Worm (Caenorhabditis elegans) whole organism, L4 larva: ENCODE results near the gene M04G7.5.
A peak's percentile ranks its signal among the peaks of the same experiment; 100 is the strongest.

Experiments used
- Y105C5A.15 ChIP-seq: fragments of 200-800 bp; sonication (Bioruptor generic); IDR thresholded peaks from 2 replicates; pipeline ENCODE4 v1.3.6; 2022; ENCODE audit warnings: missing genetic modification characterization, missing compliant biosample characterization
- Y48G9A.11 ChIP-seq: fragments of 200-800 bp; sonication (Bioruptor generic); IDR thresholded peaks from 2 replicates; pipeline ENCODE4 v1.3.6; 2022; ENCODE audit warnings: missing genetic modification reagents, missing genetic modification characterization, missing compliant biosample characterization
- ZK337.2 ChIP-seq: fragments of 200-800 bp; sonication (Bioruptor generic); IDR thresholded peaks from 2 replicates; pipeline ENCODE4 v1.3.6; 2022; ENCODE audit warnings: missing genetic modification reagents, missing genetic modification characterization, missing compliant biosample characterization
- arid-1 ChIP-seq: fragments of 200-800 bp; sonication (Bioruptor generic); conservative IDR thresholded peaks from 2 replicates; pipeline ENCODE4 v1.3.6; 2022; ENCODE audit warnings: missing genetic modification reagents, missing genetic modification characterization, missing compliant biosample characterization
- attf-4 ChIP-seq: sonication (generic microtip); optimal IDR thresholded peaks from 3 replicates; lab custom pipeline; 2017; ENCODE audit warnings: missing biosample characterization, missing genetic modification characterization
- ceh-20 ChIP-seq: fragments of 200-800 bp; sonication (Bioruptor generic); IDR thresholded peaks from 2 replicates; pipeline ENCODE4 v1.3.6; 2022; ENCODE audit warnings: missing genetic modification reagents, missing genetic modification characterization, missing compliant biosample characterization
- ceh-28 ChIP-seq: fragments of 150-350 bp; optimal IDR thresholded peaks from 2 replicates; lab custom pipeline; 2014; ENCODE audit warnings: missing biosample characterization, missing genetic modification reagents, missing genetic modification characterization
- ceh-44 ChIP-seq: fragments of 200-800 bp; sonication (Bioruptor generic); IDR thresholded peaks from 2 replicates; pipeline ENCODE4 v1.3.6; 2022; ENCODE audit warnings: missing genetic modification reagents, missing genetic modification characterization, missing compliant biosample characterization
- ceh-82 ChIP-seq: sonication (generic microtip); optimal IDR thresholded peaks from 2 replicates; lab custom pipeline; 2017; ENCODE audit warnings: missing biosample characterization, missing genetic modification characterization
- cey-2 ChIP-seq: sonication (generic microtip); optimal IDR thresholded peaks from 3 replicates; lab custom pipeline; 2017; ENCODE audit warnings: missing genetic modification characterization, mild to moderate bottlenecking, missing compliant biosample characterization, antibody characterized with exemption, borderline replicate concordance; ENCODE audit not compliant: insufficient read depth
- ctbp-1 ChIP-seq: fragments of 200-800 bp; sonication (Bioruptor generic); IDR thresholded peaks from 2 replicates; pipeline ENCODE4 v1.3.6; 2022; ENCODE audit warnings: missing genetic modification reagents, missing genetic modification characterization, missing compliant biosample characterization
- daf-12 ChIP-seq: fragments of 150-350 bp; optimal IDR thresholded peaks from 2 replicates; lab custom pipeline; 2014; ENCODE audit warnings: missing biosample characterization, missing genetic modification reagents, missing genetic modification characterization
- daf-16 ChIP-seq, 3 experiments: sonication (generic microtip); optimal IDR thresholded peaks; 2 replicates each; lab custom pipeline; 2016 to 2017; ENCODE audit warnings: missing genetic modification characterization in 3 of 3, missing genetic modification reagents in 3 of 3, mild to moderate bottlenecking in 2 of 3, missing compliant biosample characterization in 2 of 3, missing biosample characterization in 1 of 3, moderate library complexity in 1 of 3
- dmd-6 ChIP-seq: fragments of 200-800 bp; sonication (Bioruptor generic); IDR thresholded peaks from 2 replicates; pipeline ENCODE4 v1.3.6; 2022; ENCODE audit warnings: missing genetic modification reagents, missing genetic modification characterization, missing compliant biosample characterization
- dmd-9 ChIP-seq: fragments of 200-800 bp; sonication (Bioruptor generic); IDR thresholded peaks from 2 replicates; pipeline ENCODE4 v1.3.6; 2022; ENCODE audit warnings: missing genetic modification reagents, missing genetic modification characterization, missing compliant biosample characterization
- egl-27 ChIP-seq: sonication (generic microtip); optimal IDR thresholded peaks from 3 replicates; lab custom pipeline; 2017; ENCODE audit warnings: missing biosample characterization, missing genetic modification reagents, missing genetic modification characterization
- fkh-10 ChIP-seq: fragments of 150-350 bp; optimal IDR thresholded peaks from 2 replicates; lab custom pipeline; 2014; ENCODE audit warnings: missing biosample characterization, missing genetic modification reagents, missing genetic modification characterization
- gei-8 ChIP-seq: fragments of 200-800 bp; sonication (Bioruptor generic); optimal IDR thresholded peaks from 2 replicates; lab custom pipeline; 2018; ENCODE audit warnings: mild to moderate bottlenecking, missing genetic modification characterization, missing compliant biosample characterization
- hlh-11 ChIP-seq: fragments of 200-800 bp; sonication (Bioruptor generic); optimal IDR thresholded peaks from 2 replicates; lab custom pipeline; 2018; ENCODE audit warnings: mild to moderate bottlenecking, missing genetic modification characterization, missing compliant biosample characterization
- lim-7 ChIP-seq: fragments of 200-800 bp; sonication (Bioruptor generic); IDR thresholded peaks from 2 replicates; pipeline ENCODE4 v1.3.6; 2022; ENCODE audit warnings: missing genetic modification characterization, missing compliant biosample characterization
- lin-13 ChIP-seq: fragments of 150-350 bp; optimal IDR thresholded peaks from 2 replicates; lab custom pipeline; 2014; ENCODE audit warnings: missing biosample characterization, missing genetic modification reagents, missing genetic modification characterization
- lin-15B ChIP-seq: fragments of 150-350 bp; sonication (generic microtip); optimal IDR thresholded peaks from 3 replicates; lab custom pipeline; 2014; ENCODE audit warnings: missing biosample characterization, missing genetic modification characterization
- lin-29 ChIP-seq: fragments of 200-800 bp; sonication (Bioruptor generic); IDR thresholded peaks from 2 replicates; pipeline ENCODE4 v1.3.6; 2022; ENCODE audit warnings: missing genetic modification reagents, missing genetic modification characterization, missing compliant biosample characterization
- lin-39 ChIP-seq: fragments of 150-350 bp; optimal IDR thresholded peaks from 2 replicates; lab custom pipeline; 2014; ENCODE audit warnings: missing biosample characterization, missing genetic modification reagents, missing genetic modification characterization
- madf-5 ChIP-seq, 2 experiments: fragments of 200-800 bp; sonication (Bioruptor generic); IDR thresholded peaks; 2 replicates each; pipeline ENCODE4 v1.3.6; 2022; ENCODE audit warnings: missing compliant biosample characterization in 2 of 2, missing genetic modification characterization in 2 of 2
- madf-9 ChIP-seq: fragments of 200-800 bp; sonication (Bioruptor generic); conservative IDR thresholded peaks from 2 replicates; pipeline ENCODE4 v1.3.6; 2022; ENCODE audit warnings: missing genetic modification reagents, missing genetic modification characterization, missing compliant biosample characterization
- mdt-29 ChIP-seq: fragments of 200-800 bp; sonication (Bioruptor generic); IDR thresholded peaks from 2 replicates; pipeline ENCODE4 v1.3.6; 2022; ENCODE audit warnings: missing genetic modification reagents, missing genetic modification characterization, missing compliant biosample characterization
- mep-1 ChIP-seq: fragments of 150-350 bp; sonication (generic microtip); optimal IDR thresholded peaks from 3 replicates; lab custom pipeline; 2014; ENCODE audit warnings: missing biosample characterization, missing genetic modification characterization
- mes-2 ChIP-seq: sonication (generic microtip); optimal IDR thresholded peaks from 2 replicates; lab custom pipeline; 2016; ENCODE audit warnings: missing genotype, mild to moderate bottlenecking, missing genetic modification characterization, missing compliant biosample characterization; ENCODE audit not compliant: poor library complexity, severe bottlenecking
- mxl-3 ChIP-seq: fragments of 200-800 bp; sonication (Bioruptor generic); optimal IDR thresholded peaks from 2 replicates; lab custom pipeline; 2018; ENCODE audit warnings: mild to moderate bottlenecking, missing genetic modification characterization, missing compliant biosample characterization
- nhr-11 ChIP-seq: fragments of 150-350 bp; optimal IDR thresholded peaks from 2 replicates; lab custom pipeline; 2014; ENCODE audit warnings: missing biosample characterization, missing genetic modification characterization
- nhr-111 ChIP-seq: fragments of 200-800 bp; sonication (Bioruptor generic); optimal IDR thresholded peaks from 2 replicates; lab custom pipeline; 2018; ENCODE audit warnings: mild to moderate bottlenecking, missing genetic modification characterization, missing compliant biosample characterization
- nhr-25 ChIP-seq: sonication (generic microtip); optimal IDR thresholded peaks from 2 replicates; lab custom pipeline; 2017; ENCODE audit warnings: missing genetic modification characterization, mild to moderate bottlenecking, missing compliant biosample characterization, antibody characterized with exemption, moderate library complexity, borderline replicate concordance; ENCODE audit not compliant: insufficient read depth
- nhr-41 ChIP-seq: fragments of 200-800 bp; sonication (Bioruptor generic); IDR thresholded peaks from 2 replicates; pipeline ENCODE4 v1.3.6; 2022; ENCODE audit warnings: missing genetic modification reagents, missing genetic modification characterization, missing compliant biosample characterization
- nhr-6 ChIP-seq: fragments of 150-350 bp; optimal IDR thresholded peaks from 2 replicates; lab custom pipeline; 2014; ENCODE audit warnings: missing biosample characterization, missing genetic modification characterization
- nhr-76 ChIP-seq: fragments of 150-350 bp; optimal IDR thresholded peaks from 2 replicates; lab custom pipeline; 2014; ENCODE audit warnings: missing biosample characterization, missing genetic modification characterization
- pha-4 ChIP-seq, 2 experiments: fragments of 150-350 bp in 1 of 2; fragments of 200-800 bp in 1 of 2; sonication (Bioruptor generic) in 1 of 2; IDR thresholded peaks in 1 of 2; optimal IDR thresholded peaks in 1 of 2; 2 replicates each; pipeline versions ENCODE4 v1.3.6 to Lab custom; 2014 to 2022; ENCODE audit warnings: missing genetic modification characterization in 2 of 2, missing genetic modification reagents in 2 of 2, missing biosample characterization in 1 of 2, missing compliant biosample characterization in 1 of 2
- pqm-1 ChIP-seq: sonication (generic microtip); optimal IDR thresholded peaks from 2 replicates; lab custom pipeline; 2017; ENCODE audit warnings: missing biosample characterization, missing genetic modification characterization
- sdz-12 ChIP-seq: fragments of 200-800 bp; sonication (Bioruptor generic); optimal IDR thresholded peaks from 2 replicates; lab custom pipeline; 2018; ENCODE audit warnings: mild to moderate bottlenecking, missing genetic modification characterization, missing compliant biosample characterization
- set-16 ChIP-seq: fragments of 200-800 bp; sonication (Bioruptor generic); IDR thresholded peaks from 2 replicates; pipeline ENCODE4 v1.3.6; 2022; ENCODE audit warnings: missing genetic modification reagents, missing genetic modification characterization, missing compliant biosample characterization
- spr-1 ChIP-seq: sonication (generic microtip); optimal IDR thresholded peaks from 2 replicates; lab custom pipeline; 2016; ENCODE audit warnings: mild to moderate bottlenecking, missing genetic modification characterization, missing compliant biosample characterization
- tra-1 ChIP-seq: fragments of 200-800 bp; sonication (Bioruptor generic); IDR thresholded peaks from 2 replicates; pipeline ENCODE4 v1.3.6; 2022; ENCODE audit warnings: missing genetic modification reagents, missing genetic modification characterization, missing compliant biosample characterization
- unc-130 ChIP-seq: sonication (generic microtip); optimal IDR thresholded peaks from 2 replicates; lab custom pipeline; 2016; ENCODE audit warnings: missing genetic modification reagents, missing genetic modification characterization, missing compliant biosample characterization
- unc-62 ChIP-seq, 3 experiments: fragments of 150-350 bp in 1 of 3; sonication (generic microtip); optimal IDR thresholded peaks in 2 of 3; peaks in 1 of 3; 1 replicate in 1 of 3; 2 replicates in 2 of 3; lab custom pipeline; 2014 to 2017; ENCODE audit warnings: missing biosample characterization in 3 of 3, missing genetic modification characterization in 3 of 3, missing genetic modification reagents in 3 of 3, missing genotype in 1 of 3
- vab-7 ChIP-seq: fragments of 200-800 bp; sonication (Bioruptor generic); IDR thresholded peaks from 2 replicates; pipeline ENCODE4 v1.3.6; 2022; ENCODE audit warnings: missing genetic modification reagents, missing genetic modification characterization, missing compliant biosample characterization
- zfp-2 ChIP-seq: sonication (generic microtip); optimal IDR thresholded peaks from 2 replicates; lab custom pipeline; 2016; ENCODE audit warnings: mild to moderate bottlenecking, missing genetic modification characterization, missing compliant biosample characterization
- zfp-3 ChIP-seq: fragments of 200-800 bp; sonication (Bioruptor generic); conservative IDR thresholded peaks from 2 replicates; pipeline ENCODE4 v1.3.6; 2022; ENCODE audit warnings: missing genetic modification reagents, missing genetic modification characterization, missing compliant biosample characterization
- zip-11 ChIP-seq: fragments of 200-800 bp; sonication (Bioruptor generic); IDR thresholded peaks from 2 replicates; pipeline ENCODE4 v1.3.6; 2022; ENCODE audit warnings: missing genetic modification characterization, missing compliant biosample characterization
- ztf-11 ChIP-seq: fragments of 150-350 bp; optimal IDR thresholded peaks from 2 replicates; lab custom pipeline; 2014; ENCODE audit warnings: missing biosample characterization, missing genetic modification characterization

The M04G7.5 gene

ce11 chrIV:443622-444021, 11.3 kb upstream of the M04G7.5 start, which contains the start of gene mrpl-55 (continued):
- no peak for TF ChIP-seq attf-4
- peak; percentile 1 for TF ChIP-seq mxl-3 (GFP tag; lab: Kevin White, UChicago)
- TF ChIP-seq ceh-28 (tag; lab: Kevin White, UChicago): peak; percentile 6
- TF ChIP-seq ctbp-1 (GFP tag; lab: Robert Waterston, UW): no peak
- TF ChIP-seq tra-1 (GFP tag; lab: Robert Waterston, UW): no peak
- TF ChIP-seq ztf-11: no peak
- TF ChIP-seq ZK337.2 (GFP tag; lab: Robert Waterston, UW): no peak
- TF ChIP-seq gei-8: no peak
- TF ChIP-seq Y105C5A.15 (GFP tag; lab: Robert Waterston, UW): no peak
- TF ChIP-seq dmd-9 (GFP tag; lab: Robert Waterston, UW): no peak
- peak; percentile 65 for TF ChIP-seq nhr-11 (tag; lab: Kevin White, UChicago)
- peak; percentile 24 for TF ChIP-seq nhr-25 (tag; lab: Kevin White, UChicago)
- TF ChIP-seq madf-5 (GFP tag; IDR thresholded peaks at IDR 0.05; lab: Robert Waterston, UW): no peak
- peak; percentile 62 for TF ChIP-seq hlh-11 (tag; lab: Kevin White, UChicago)
- TF ChIP-seq zip-11: no peak
- TF ChIP-seq ceh-20 (GFP tag; lab: Robert Waterston, UW): 0 out of 2 replicates have a peak, but pooled peaks have one; percentile 60
- TF ChIP-seq lin-13 (GFP tag; lab: Kevin White, UChicago): peak; percentile 80
- no peak for TF ChIP-seq zfp-3 (GFP tag; lab: Robert Waterston, UW)
- no peak for TF ChIP-seq nhr-6 (tag; lab: Kevin White, UChicago)
- TF ChIP-seq dmd-6 (GFP tag; lab: Robert Waterston, UW): peak; percentile 46
- no peak for TF ChIP-seq nhr-41 (GFP tag; lab: Robert Waterston, UW)
- peak; percentile 94 for TF ChIP-seq mes-2 (tag; lab: Kevin White, UChicago)
- no peak for TF ChIP-seq zfp-2 (tag; lab: Kevin White, UChicago)
- no peak for TF ChIP-seq pqm-1
- no peak for TF ChIP-seq sdz-12 (GFP tag; lab: Kevin White, UChicago)
- no peak for TF ChIP-seq lin-15B (tag; lab: Kevin White, UChicago)
- TF ChIP-seq set-16 (GFP tag; lab: Robert Waterston, UW): no peak
- TF ChIP-seq cey-2: no peak
- no peak for TF ChIP-seq unc-62 (GFP tag; optimal IDR thresholded peaks at IDR 0.05 in 1 of 2; lab: Kevin White, UChicago)
- TF ChIP-seq unc-62 (tag; optimal IDR thresholded peaks at IDR 0.05; lab: Kevin White, UChicago): no peak
- TF ChIP-seq arid-1 (GFP tag; lab: Robert Waterston, UW): no peak
- no peak for TF ChIP-seq vab-7
- TF ChIP-seq spr-1 (tag; lab: Kevin White, UChicago): peak; percentile 67
- TF ChIP-seq fkh-10 (GFP tag; lab: Kevin White, UChicago): peak; percentile 66
- no peak for TF ChIP-seq lim-7
- no peak for TF ChIP-seq egl-27 (tag; lab: Kevin White, UChicago)
- no peak for TF ChIP-seq daf-16 (GFP tag; optimal IDR thresholded peaks at IDR 0.05; lab: Kevin White, UChicago)
- TF ChIP-seq daf-16 (tag; optimal IDR thresholded peaks at IDR 0.05; lab: Kevin White, UChicago): peak; percentile 43
- TF ChIP-seq lin-39 (tag; lab: Kevin White, UChicago): no peak
- TF ChIP-seq ceh-82 (tag; lab: Kevin White, UChicago): no peak
- no peak for TF ChIP-seq madf-9 (GFP tag; lab: Robert Waterston, UW)
- no peak for TF ChIP-seq Y48G9A.11 (GFP tag; lab: Robert Waterston, UW)
- no peak for TF ChIP-seq daf-12 (tag; lab: Kevin White, UChicago)
- no peak for TF ChIP-seq pha-4 (GFP tag; IDR thresholded peaks at IDR 0.05; lab: Robert Waterston, UW)
- peak; percentile 24 for TF ChIP-seq pha-4 (tag; optimal IDR thresholded peaks at IDR 0.05; lab: Kevin White, UChicago)
- no peak for TF ChIP-seq unc-130 (GFP tag; lab: Kevin White, UChicago)
- TF ChIP-seq nhr-111 (GFP tag; lab: Kevin White, UChicago): no peak
- TF ChIP-seq mep-1 (tag; lab: Kevin White, UChicago): peak; percentile 88
- TF ChIP-seq ceh-44 (GFP tag; lab: Robert Waterston, UW): no peak
- TF ChIP-seq nhr-76 (tag; lab: Kevin White, UChicago): no peak
- no peak for TF ChIP-seq mdt-29 (GFP tag; lab: Robert Waterston, UW)
- peak; percentile 72 for TF ChIP-seq lin-29 (GFP tag; lab: Robert Waterston, UW)
